Worm (Caenorhabditis elegans) whole organism, young adult: ENCODE measurements around the gene R08A2.2.
A peak's percentile ranks its signal among the peaks of the same experiment; 100 is the strongest.

Experiments
- D2030.7 ChIP-seq: fragments of 200-800 bp; sonication (Bioruptor generic); IDR thresholded peaks from 2 replicates; pipeline ENCODE4 v1.3.6; 2022; ENCODE audit warnings: missing genetic modification reagents, missing genetic modification characterization, missing compliant biosample characterization
- F37B4.10 ChIP-seq: fragments of 200-800 bp; sonication (Bioruptor generic); IDR thresholded peaks from 2 replicates; pipeline ENCODE4 v1.3.6; 2022; ENCODE audit warnings: missing genetic modification characterization, missing compliant biosample characterization
- K11D2.4 ChIP-seq: fragments of 200-800 bp; sonication (Bioruptor generic); IDR thresholded peaks from 2 replicates; pipeline ENCODE4 v1.3.6; 2022; ENCODE audit warnings: missing genetic modification reagents, missing genetic modification characterization, missing compliant biosample characterization
- T07F8.4 ChIP-seq: sonication (generic microtip); optimal IDR thresholded peaks from 2 replicates; lab custom pipeline; 2016; ENCODE audit warnings: mild to moderate bottlenecking, missing genetic modification characterization, moderate library complexity, missing compliant biosample characterization
- akir-1 ChIP-seq: fragments of 200-800 bp; sonication (Bioruptor generic); optimal IDR thresholded peaks from 2 replicates; lab custom pipeline; 2018; ENCODE audit warnings: mild to moderate bottlenecking, missing genetic modification characterization, moderate library complexity, missing compliant biosample characterization
- aptf-2 ChIP-seq: fragments of 200-800 bp; sonication (Bioruptor generic); conservative IDR thresholded peaks from 2 replicates; pipeline ENCODE4 v1.3.6; 2022; ENCODE audit warnings: missing genetic modification reagents, missing genetic modification characterization, missing compliant biosample characterization
- aptf-3 ChIP-seq: fragments of 200-800 bp; sonication (Bioruptor generic); IDR thresholded peaks from 2 replicates; pipeline ENCODE4 v1.3.6; 2022; ENCODE audit warnings: missing genetic modification characterization, missing compliant biosample characterization
- atf-7 ChIP-seq: sonication (generic microtip); optimal IDR thresholded peaks from 2 replicates; lab custom pipeline; 2017; ENCODE audit warnings: mild to moderate bottlenecking, missing genetic modification characterization, missing compliant biosample characterization
- attf-3 ChIP-seq: fragments of 200-800 bp; sonication (Bioruptor generic); conservative IDR thresholded peaks from 2 replicates; pipeline ENCODE4 v1.3.6; 2022; ENCODE audit warnings: missing genetic modification reagents, missing genetic modification characterization, missing compliant biosample characterization
- attf-5 ChIP-seq: fragments of 200-800 bp; sonication (Bioruptor generic); optimal IDR thresholded peaks from 2 replicates; lab custom pipeline; 2018; ENCODE audit warnings: mild to moderate bottlenecking, missing genetic modification characterization, missing compliant biosample characterization
- attf-6 ChIP-seq: fragments of 200-800 bp; sonication (Bioruptor generic); IDR thresholded peaks from 2 replicates; pipeline ENCODE4 v1.3.6; 2022; ENCODE audit warnings: missing genetic modification reagents, missing genetic modification characterization, missing compliant biosample characterization
- bed-2 ChIP-seq: fragments of 200-800 bp; sonication (Bioruptor generic); IDR thresholded peaks from 2 replicates; pipeline ENCODE4 v1.3.6; 2022; ENCODE audit warnings: missing genetic modification reagents, missing genetic modification characterization, missing compliant biosample characterization
- ccch-3 ChIP-seq: fragments of 200-800 bp; sonication (Bioruptor generic); optimal IDR thresholded peaks from 2 replicates; lab custom pipeline; 2018; ENCODE audit warnings: mild to moderate bottlenecking, missing genetic modification characterization, missing compliant biosample characterization
- ceh-100 ChIP-seq: fragments of 200-800 bp; sonication (Bioruptor generic); IDR thresholded peaks from 2 replicates; pipeline ENCODE4 v1.3.6; 2022; ENCODE audit warnings: missing genetic modification reagents, missing genetic modification characterization, missing compliant biosample characterization
- ceh-40 ChIP-seq: fragments of 200-800 bp; sonication (Bioruptor generic); IDR thresholded peaks from 2 replicates; pipeline ENCODE4 v1.3.6; 2022; ENCODE audit warnings: missing genetic modification characterization, missing compliant biosample characterization
- chd-7 ChIP-seq: sonication (generic microtip); optimal IDR thresholded peaks from 2 replicates; lab custom pipeline; 2016; ENCODE audit warnings: mild to moderate bottlenecking, missing genetic modification characterization, moderate library complexity, missing compliant biosample characterization
- dox-1 ChIP-seq: fragments of 200-800 bp; sonication (Bioruptor generic); IDR thresholded peaks from 2 replicates; pipeline ENCODE4 v1.3.6; 2022; ENCODE audit warnings: missing genetic modification reagents, missing genetic modification characterization, missing compliant biosample characterization
- egl-44 ChIP-seq: fragments of 200-800 bp; sonication (Bioruptor generic); IDR thresholded peaks from 2 replicates; pipeline ENCODE4 v1.3.6; 2022; ENCODE audit warnings: missing genetic modification reagents, missing genetic modification characterization, missing compliant biosample characterization
- egrh-3 ChIP-seq: fragments of 200-800 bp; sonication (Bioruptor generic); IDR thresholded peaks from 2 replicates; pipeline ENCODE4 v1.3.6; 2022; ENCODE audit warnings: missing genetic modification reagents, missing genetic modification characterization, missing compliant biosample characterization
- ekl-4 ChIP-seq: fragments of 200-800 bp; sonication (Bioruptor generic); IDR thresholded peaks from 2 replicates; pipeline ENCODE4 v1.3.6; 2022; ENCODE audit warnings: missing genetic modification reagents, missing genetic modification characterization, missing compliant biosample characterization
- ets-4 ChIP-seq: fragments of 200-800 bp; sonication (Bioruptor generic); optimal IDR thresholded peaks from 2 replicates; lab custom pipeline; 2018; ENCODE audit warnings: mild to moderate bottlenecking, missing genetic modification characterization, missing compliant biosample characterization
- gei-17 ChIP-seq: fragments of 200-800 bp; sonication (Bioruptor generic); optimal IDR thresholded peaks from 2 replicates; lab custom pipeline; 2018; ENCODE audit warnings: mild to moderate bottlenecking, missing genetic modification characterization, missing compliant biosample characterization
- hlh-12 ChIP-seq: sonication (generic microtip); optimal IDR thresholded peaks from 2 replicates; lab custom pipeline; 2016; ENCODE audit warnings: missing genetic modification characterization, missing compliant biosample characterization
- hmg-20 ChIP-seq: fragments of 200-800 bp; sonication (Bioruptor generic); IDR thresholded peaks from 2 replicates; pipeline ENCODE4 v1.3.6; 2022; ENCODE audit warnings: missing genetic modification reagents, missing genetic modification characterization, missing compliant biosample characterization
- hrde-1 ChIP-seq: sonication (generic microtip); optimal IDR thresholded peaks from 2 replicates; lab custom pipeline; 2016; ENCODE audit warnings: missing genetic modification characterization, mild to moderate bottlenecking, missing compliant biosample characterization, moderate library complexity, missing genotype, missing genetic modification reagents, borderline replicate concordance
- lin-35 ChIP-seq, 3 experiments: fragments of 150-350 bp in 2 of 3; sonication (generic microtip) in 1 of 3; optimal IDR thresholded peaks; 2 replicates each; lab custom pipeline; 2014 to 2018; ENCODE audit warnings: missing biosample characterization in 3 of 3, missing genetic modification characterization in 3 of 3, missing genetic modification reagents in 3 of 3
- lin-40 ChIP-seq: sonication (generic microtip); optimal IDR thresholded peaks from 2 replicates; lab custom pipeline; 2016; ENCODE audit warnings: missing genetic modification characterization, mild to moderate bottlenecking, missing compliant biosample characterization, missing genotype, missing genetic modification reagents
- lin-54 ChIP-seq: fragments of 200-800 bp; sonication (Bioruptor generic); optimal IDR thresholded peaks from 2 replicates; lab custom pipeline; 2018; ENCODE audit warnings: mild to moderate bottlenecking, missing genetic modification characterization, missing compliant biosample characterization
- lsl-1 ChIP-seq: fragments of 200-800 bp; sonication (Bioruptor generic); optimal IDR thresholded peaks from 2 replicates; lab custom pipeline; 2018; ENCODE audit warnings: mild to moderate bottlenecking, missing genetic modification characterization, moderate library complexity, missing compliant biosample characterization
- mes-4 ChIP-seq: sonication (generic microtip); optimal IDR thresholded peaks from 2 replicates; lab custom pipeline; 2016; ENCODE audit warnings: missing genotype, missing genetic modification characterization, missing compliant biosample characterization
- nfya-2 ChIP-seq: fragments of 200-800 bp; sonication (Bioruptor generic); IDR thresholded peaks from 2 replicates; pipeline ENCODE4 v1.3.6; 2022; ENCODE audit warnings: missing genetic modification reagents, missing genetic modification characterization, missing compliant biosample characterization
- nfyb-1 ChIP-seq: fragments of 200-800 bp; sonication (Bioruptor generic); IDR thresholded peaks from 2 replicates; pipeline ENCODE4 v1.3.6; 2022; ENCODE audit warnings: missing genetic modification reagents, missing genetic modification characterization, missing compliant biosample characterization
- nhr-80 ChIP-seq: sonication (generic microtip); optimal IDR thresholded peaks from 2 replicates; lab custom pipeline; 2016; ENCODE audit warnings: missing genetic modification characterization, missing compliant biosample characterization
- nhr-90 ChIP-seq: sonication (generic microtip); optimal IDR thresholded peaks from 2 replicates; lab custom pipeline; 2016; ENCODE audit warnings: missing genotype, mild to moderate bottlenecking, missing genetic modification characterization, missing compliant biosample characterization
- rec-8 ChIP-seq, 2 experiments: sonication (generic microtip); optimal IDR thresholded peaks; 2 replicates each; lab custom pipeline; 2016; ENCODE audit warnings: mild to moderate bottlenecking in 2 of 2, missing genetic modification characterization in 2 of 2, missing genetic modification reagents in 2 of 2, missing genotype in 2 of 2, missing biosample characterization in 1 of 2, missing compliant biosample characterization in 1 of 2, moderate library complexity in 1 of 2
- repo-1 ChIP-seq: sonication (generic microtip); optimal IDR thresholded peaks from 2 replicates; lab custom pipeline; 2017; ENCODE audit warnings: mild to moderate bottlenecking, missing genetic modification characterization, missing compliant biosample characterization
- snpc-1.1 ChIP-seq: sonication (generic microtip); optimal IDR thresholded peaks from 2 replicates; lab custom pipeline; 2017; ENCODE audit warnings: missing genetic modification characterization, mild to moderate bottlenecking, missing compliant biosample characterization, antibody characterized with exemption, moderate library complexity, missing genotype, missing genetic modification reagents; ENCODE audit not compliant: insufficient read depth
- tbp1 ChIP-seq: fragments of 200-800 bp; sonication (Bioruptor generic); optimal IDR thresholded peaks from 2 replicates; lab custom pipeline; 2018; ENCODE audit warnings: mild to moderate bottlenecking, missing genetic modification characterization, missing compliant biosample characterization
- tlf-1 ChIP-seq: fragments of 200-800 bp; sonication (Bioruptor generic); optimal IDR thresholded peaks from 2 replicates; lab custom pipeline; 2018; ENCODE audit warnings: mild to moderate bottlenecking, missing genetic modification characterization, missing compliant biosample characterization
- unc-130 ChIP-seq: sonication (generic microtip); optimal IDR thresholded peaks from 2 replicates; lab custom pipeline; 2016; ENCODE audit warnings: missing genetic modification reagents, missing genetic modification characterization, missing compliant biosample characterization
- unc-62 ChIP-seq: fragments of 150-350 bp; optimal IDR thresholded peaks from 2 replicates; lab custom pipeline; 2014; ENCODE audit warnings: missing biosample characterization, missing genetic modification reagents, missing genetic modification characterization
- zfh-2 ChIP-seq: fragments of 200-800 bp; sonication (Bioruptor generic); conservative IDR thresholded peaks from 2 replicates; pipeline ENCODE4 v1.3.6; 2022; ENCODE audit warnings: missing genetic modification reagents, missing genetic modification characterization, missing compliant biosample characterization
- ztf-18 ChIP-seq: sonication (generic microtip); optimal IDR thresholded peaks from 2 replicates; lab custom pipeline; 2016; ENCODE audit warnings: missing genotype, mild to moderate bottlenecking, missing genetic modification characterization, missing compliant biosample characterization
- ztf-22 ChIP-seq: fragments of 200-800 bp; sonication (Bioruptor generic); optimal IDR thresholded peaks from 2 replicates; lab custom pipeline; 2018; ENCODE audit warnings: mild to moderate bottlenecking, missing genetic modification characterization, moderate library complexity, missing compliant biosample characterization
- ztf-26 ChIP-seq: sonication (generic microtip); optimal IDR thresholded peaks from 2 replicates; lab custom pipeline; 2017; ENCODE audit warnings: missing genetic modification characterization, missing compliant biosample characterization
- ztf-28 ChIP-seq: fragments of 200-800 bp; sonication (Bioruptor generic); IDR thresholded peaks from 2 replicates; pipeline ENCODE4 v1.3.6; 2022; ENCODE audit warnings: missing genetic modification reagents, missing genetic modification characterization, missing compliant biosample characterization

Gene R08A2.2

DNA sequence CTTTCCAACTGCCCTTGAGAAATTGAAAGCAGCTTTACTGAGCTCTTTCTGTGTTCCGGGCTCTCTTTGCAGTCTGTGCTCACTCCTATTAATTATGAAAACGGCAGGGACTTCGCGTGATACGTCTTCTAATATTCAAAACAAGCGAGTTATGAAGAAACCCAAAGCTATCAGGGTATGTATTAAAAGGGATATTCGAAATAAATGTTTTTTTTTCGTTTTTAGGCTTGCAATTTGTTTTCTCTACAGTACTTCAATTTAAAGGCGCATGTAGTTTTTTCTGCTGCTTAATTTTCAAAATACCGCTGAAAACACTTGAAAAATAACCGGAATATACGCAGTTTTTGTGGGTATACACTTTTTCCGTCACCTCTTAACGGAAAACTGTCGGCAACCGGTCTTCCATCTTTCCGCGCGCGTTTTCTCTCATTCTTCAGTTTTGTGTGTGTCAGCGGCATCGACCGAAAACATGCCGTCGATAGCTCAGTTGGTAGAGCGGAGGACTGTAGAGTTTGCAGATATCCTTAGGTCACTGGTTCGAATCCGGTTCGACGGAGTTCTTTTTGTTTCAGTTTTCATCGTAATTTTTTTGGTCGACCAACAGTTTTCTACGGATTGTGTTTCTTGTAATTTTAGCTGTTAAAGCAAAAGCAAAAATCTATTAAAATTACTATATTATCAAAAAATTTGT lies 26.3 kb downstream of the R08A2.2 start, which contains the start of gene gasr-8 (continued):
- TF ChIP-seq snpc-1.1 (tag; lab: Kevin White, UChicago) (no peak), ccch-3 (GFP tag; lab: Kevin White, UChicago) (no peak), F37B4.10 (GFP tag; lab: Robert Waterston, UW) (no peak), nhr-90 (tag; lab: Kevin White, UChicago) (peak; percentile 32), tbp1 (GFP tag; lab: Kevin White, UChicago) (peak; percentile 90), K11D2.4 (no peak), nfyb-1 (GFP tag; lab: Robert Waterston, UW) (peak; percentile 76), hlh-12 (tag; lab: Kevin White, UChicago) (no peak), dox-1 (peak; percentile 45; the same call in 1 of the 2 replicates), attf-3 (no peak), attf-5 (GFP tag; lab: Kevin White, UChicago) (no peak), hmg-20 (GFP tag; lab: Robert Waterston, UW) (no peak), unc-130 (GFP tag; lab: Kevin White, UChicago) (peak; percentile 8), rec-8 (tag; optimal IDR thresholded peaks at IDR 0.05; lab: Kevin White, UChicago) (peak; percentile 1 to 50), mes-4 (tag; lab: Kevin White, UChicago) (no peak), chd-7 (tag; lab: Kevin White, UChicago) (no peak), lin-54 (GFP tag; lab: Kevin White, UChicago) (peak; percentile 26), ekl-4 (peak; percentile 23; the same call in 1 of the 2 replicates), repo-1 (tag; lab: Kevin White, UChicago) (no peak), tlf-1 (GFP tag; lab: Kevin White, UChicago) (no peak), zfh-2 (no peak), hrde-1 (tag; lab: Kevin White, UChicago) (no peak), D2030.7 (GFP tag; lab: Robert Waterston, UW) (peak; percentile 63), lin-40 (tag; lab: Kevin White, UChicago) (no peak), lin-35 (GFP tag; optimal IDR thresholded peaks at IDR 0.05; lab: Kevin White, UChicago) (no peak), egrh-3 (no peak), ceh-40 (GFP tag; lab: Robert Waterston, UW) (no peak), T07F8.4 (no peak)

DNA sequence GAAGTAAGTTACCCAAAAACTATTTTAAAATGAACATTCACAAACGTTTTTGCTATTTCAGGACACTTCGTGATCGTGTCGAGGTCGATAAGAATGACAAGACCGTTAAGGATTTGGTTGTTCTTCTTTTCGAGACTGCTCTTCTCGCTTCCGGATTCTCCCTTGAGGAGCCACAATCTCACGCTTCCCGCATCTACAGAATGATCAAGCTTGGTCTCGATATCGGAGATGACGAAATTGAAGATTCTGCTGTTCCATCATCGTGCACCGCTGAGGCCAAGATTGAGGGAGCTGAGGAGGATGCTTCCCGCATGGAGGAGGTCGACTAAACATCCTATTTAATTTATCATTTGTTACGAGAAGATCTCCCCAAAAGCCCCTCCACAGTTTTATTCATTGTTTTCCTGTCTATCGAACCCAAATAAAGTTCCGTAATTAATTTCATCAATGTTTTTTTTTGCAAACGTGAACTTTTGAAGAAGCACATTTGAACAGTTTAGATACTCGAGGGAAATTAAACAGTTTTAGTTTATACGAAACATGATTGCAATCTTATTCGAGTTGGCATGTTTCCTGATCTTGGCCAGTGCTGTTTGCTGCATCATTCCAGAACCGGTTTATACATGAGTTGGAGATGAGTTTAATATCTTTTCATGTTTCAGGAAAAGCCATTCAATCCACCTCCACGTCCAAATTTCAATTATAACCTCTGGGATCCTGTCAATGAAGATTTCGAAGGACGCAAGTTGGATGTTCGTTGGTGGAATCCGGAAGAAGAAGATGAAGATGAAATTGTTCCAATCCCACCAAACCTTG lies 27.2 kb downstream of the R08A2.2 start, which contains the start of gene C47E8.11:
TSS of gene C47E8.11 (plus strand) at position 520 of the 816 bp plus-strand sequence.
- peak; percentile 46 for TF ChIP-seq ets-4 (GFP tag; lab: Kevin White, UChicago)
- TF ChIP-seq attf-3: no peak
- no peak for TF ChIP-seq akir-1 (GFP tag; lab: Kevin White, UChicago)
- TF ChIP-seq atf-7: peak; percentile 34
- peak; percentile 42 for TF ChIP-seq gei-17 (GFP tag; lab: Kevin White, UChicago)
- no peak for TF ChIP-seq unc-62 (GFP tag; lab: Kevin White, UChicago)
- TF ChIP-seq attf-6 (GFP tag; lab: Robert Waterston, UW): no peak; the same call in 1 of the 2 replicates
- TF ChIP-seq aptf-3 (GFP tag; lab: Robert Waterston, UW): no peak
- no peak for TF ChIP-seq egrh-3
- peak; percentile 84; the same call in 1 of the 2 replicates for TF ChIP-seq nfya-2 (GFP tag; lab: Robert Waterston, UW)
- peak; percentile 43 for TF ChIP-seq ztf-18 (tag; lab: Kevin White, UChicago)
- TF ChIP-seq ztf-26 (tag; lab: Kevin White, UChicago): peak; percentile 74
- no peak for TF ChIP-seq ztf-28 (GFP tag; lab: Robert Waterston, UW)
- TF ChIP-seq nhr-80 (tag; lab: Kevin White, UChicago): peak; percentile 32
- no peak for TF ChIP-seq egl-44
- peak; percentile 52 for TF ChIP-seq lsl-1 (GFP tag; lab: Kevin White, UChicago)
- TF ChIP-seq attf-5 (GFP tag; lab: Kevin White, UChicago): peak; percentile 26
- TF ChIP-seq ztf-22 (GFP tag; lab: Kevin White, UChicago): no peak
- no peak for TF ChIP-seq bed-2 (GFP tag; lab: Robert Waterston, UW)
- no peak for TF ChIP-seq aptf-2 (GFP tag; lab: Robert Waterston, UW)
- no peak; the same call in 1 of the 2 replicates for TF ChIP-seq ceh-100 (GFP tag; lab: Robert Waterston, UW)
